Worm (Caenorhabditis elegans) whole organism, early embryonic: ENCODE measurements around the gene nyn-3.

Experiments used
- B0310.2 ChIP-seq: sonication (generic microtip); optimal IDR thresholded peaks from 2 replicates; lab custom pipeline; 2016; ENCODE audit warnings: mild to moderate bottlenecking, missing genetic modification characterization, missing compliant biosample characterization
- aly-1 ChIP-seq: sonication (generic microtip); optimal IDR thresholded peaks from 2 replicates; lab custom pipeline; 2016; ENCODE audit warnings: missing genetic modification characterization, missing compliant biosample characterization
- ama-1 ChIP-seq: fragments of 150-350 bp; optimal IDR thresholded peaks from 2 replicates; lab custom pipeline; 2014
- ceh-13 ChIP-seq: fragments of 200-800 bp; sonication (Bioruptor generic); optimal IDR thresholded peaks from 2 replicates; lab custom pipeline; 2018; ENCODE audit warnings: mild to moderate bottlenecking, missing genetic modification characterization, missing compliant biosample characterization
- ceh-36 ChIP-seq: sonication (generic microtip); optimal IDR thresholded peaks from 2 replicates; lab custom pipeline; 2016; ENCODE audit warnings: missing genetic modification characterization, inconsistent platforms, missing compliant biosample characterization
- flt-1 ChIP-seq: fragments of 200-800 bp; sonication (Bioruptor generic); IDR thresholded peaks from 2 replicates; pipeline ENCODE4 v1.3.6; 2022; ENCODE audit warnings: missing genetic modification characterization, missing compliant biosample characterization
- hmbx-1 ChIP-seq: sonication (generic microtip); optimal IDR thresholded peaks from 2 replicates; lab custom pipeline; 2016; ENCODE audit warnings: mild to moderate bottlenecking, missing genetic modification characterization, missing compliant biosample characterization
- hnd-1 ChIP-seq: sonication (generic microtip); optimal IDR thresholded peaks from 2 replicates; lab custom pipeline; 2016; ENCODE audit warnings: missing genetic modification characterization, missing compliant biosample characterization
- scrt-1 ChIP-seq: fragments of 200-800 bp; sonication (Bioruptor generic); IDR thresholded peaks from 2 replicates; pipeline ENCODE4 v1.3.6; 2022; ENCODE audit warnings: missing genetic modification characterization, missing compliant biosample characterization
- sea-1 ChIP-seq: fragments of 200-800 bp; sonication (Bioruptor generic); conservative IDR thresholded peaks from 2 replicates; pipeline ENCODE4 v1.3.6; 2022; ENCODE audit warnings: missing genetic modification characterization, missing compliant biosample characterization
- tbx-37 ChIP-seq: fragments of 200-800 bp; sonication (Bioruptor generic); conservative IDR thresholded peaks from 2 replicates; pipeline ENCODE4 v1.3.6; 2022; ENCODE audit warnings: missing genetic modification reagents, missing genetic modification characterization, missing compliant biosample characterization
- tra-4 ChIP-seq: sonication (generic microtip); optimal IDR thresholded peaks from 2 replicates; lab custom pipeline; 2017; ENCODE audit warnings: missing genetic modification characterization, missing compliant biosample characterization

ce11 chrII:6320655-6321388, 28.4 kb upstream of the nyn-3 start, which contains the start of gene efr-3:
- TF ChIP-seq flt-1 (no peak), B0310.2 (tag; lab: Kevin White, UChicago) (no peak), hnd-1 (tag; lab: Kevin White, UChicago) (no peak), tra-4 (tag; lab: Kevin White, UChicago) (no peak), scrt-1 (GFP tag; lab: Robert Waterston, UW) (no peak), hmbx-1 (tag; lab: Kevin White, UChicago) (no peak), ama-1 (no peak), sea-1 (GFP tag; lab: Robert Waterston, UW) (no peak), aly-1 (no peak), tbx-37 (no peak), ceh-36 (no peak), ceh-13 (GFP tag; lab: Kevin White, UChicago) (no peak)
